Worm (Caenorhabditis elegans) whole organism, young adult: Measurements from ENCODE around the gene ZK822.1.

Experiments
- C17E4.6 ChIP-seq: fragments of 200-800 bp; sonication (Bioruptor generic); IDR thresholded peaks from 2 replicates; pipeline ENCODE4 v1.3.6; 2022; ENCODE audit warnings: missing genetic modification reagents, missing genetic modification characterization, missing compliant biosample characterization
- F10E7.11 ChIP-seq: sonication (generic microtip); optimal IDR thresholded peaks from 2 replicates; lab custom pipeline; 2017; ENCODE audit warnings: mild to moderate bottlenecking, missing genetic modification characterization, moderate library complexity, missing compliant biosample characterization
- Y53G8AR.9 ChIP-seq: fragments of 200-800 bp; sonication (Bioruptor generic); conservative IDR thresholded peaks from 2 replicates; pipeline ENCODE4 v1.3.6; 2022; ENCODE audit warnings: missing genetic modification reagents, missing genetic modification characterization, missing compliant biosample characterization
- ceh-27 ChIP-seq: fragments of 200-800 bp; sonication (Bioruptor generic); optimal IDR thresholded peaks from 2 replicates; lab custom pipeline; 2018; ENCODE audit warnings: mild to moderate bottlenecking, missing genetic modification characterization, moderate library complexity, missing compliant biosample characterization
- him-1 ChIP-seq: sonication (generic microtip); optimal IDR thresholded peaks from 2 replicates; lab custom pipeline; 2016; ENCODE audit warnings: missing genotype, missing genetic modification reagents, missing genetic modification characterization, missing compliant biosample characterization
- lin-40 ChIP-seq: sonication (generic microtip); optimal IDR thresholded peaks from 2 replicates; lab custom pipeline; 2016; ENCODE audit warnings: missing genetic modification characterization, mild to moderate bottlenecking, missing compliant biosample characterization, missing genotype, missing genetic modification reagents
- madf-10 ChIP-seq: sonication (generic microtip); optimal IDR thresholded peaks from 2 replicates; lab custom pipeline; 2016; ENCODE audit warnings: mild to moderate bottlenecking, missing genetic modification characterization, missing compliant biosample characterization
- mes-4 ChIP-seq: sonication (generic microtip); optimal IDR thresholded peaks from 2 replicates; lab custom pipeline; 2016; ENCODE audit warnings: missing genotype, missing genetic modification characterization, missing compliant biosample characterization
- nfya-2 ChIP-seq: fragments of 200-800 bp; sonication (Bioruptor generic); IDR thresholded peaks from 2 replicates; pipeline ENCODE4 v1.3.6; 2022; ENCODE audit warnings: missing genetic modification reagents, missing genetic modification characterization, missing compliant biosample characterization
- pha-4 ChIP-seq: fragments of 150-350 bp; sonication (generic microtip); optimal IDR thresholded peaks from 2 replicates; lab custom pipeline; 2014; ENCODE audit warnings: missing biosample characterization, missing genetic modification reagents, missing genetic modification characterization
- snpc-1.1 ChIP-seq: sonication (generic microtip); optimal IDR thresholded peaks from 2 replicates; lab custom pipeline; 2017; ENCODE audit warnings: missing genetic modification characterization, mild to moderate bottlenecking, missing compliant biosample characterization, antibody characterized with exemption, moderate library complexity, missing genotype, missing genetic modification reagents; ENCODE audit not compliant: insufficient read depth

ce11 chrIV:11923074-11923473 is 1.1 kb upstream of the ZK822.1 start, which contains the start of gene srlf-31:
- TF ChIP-seq him-1 (tag; lab: Kevin White, UChicago) (no peak), pha-4 (tag; lab: Kevin White, UChicago) (no peak), F10E7.11 (tag; lab: Kevin White, UChicago) (no peak), nfya-2 (no peak), snpc-1.1 (no peak), ceh-27 (no peak), mes-4 (tag; lab: Kevin White, UChicago) (no peak), C17E4.6 (no peak), Y53G8AR.9 (no peak), madf-10 (no peak), lin-40 (tag; lab: Kevin White, UChicago) (no peak)
